Worm (Caenorhabditis elegans): ENCODE results near the gene eat-17.

DNA sequence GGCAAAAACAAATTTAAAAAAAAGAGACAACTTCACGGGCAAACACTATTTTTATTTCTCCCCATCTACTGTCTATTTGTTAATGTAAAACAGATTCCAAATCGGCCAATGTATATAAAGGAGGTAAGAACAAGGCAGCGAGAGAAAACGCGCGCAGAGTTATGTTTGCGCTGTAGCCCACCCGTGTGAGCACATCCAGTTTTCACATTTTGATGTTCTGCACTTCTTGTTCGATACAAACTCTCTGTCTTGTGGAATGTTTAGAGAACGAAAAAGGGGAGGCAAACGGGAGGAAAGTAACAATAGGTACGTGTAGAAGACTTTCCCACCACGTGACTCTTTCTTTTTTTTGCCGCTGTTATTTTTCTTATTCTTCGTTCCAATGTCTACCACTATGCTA, 64.1 kb downstream of the eat-17 start:
- TF ChIP-seq nfya-1 (tag; optimal IDR thresholded peaks at IDR 0.05; ENCODE audit: borderline replicate concordance, insufficient read depth): no peak
- TF ChIP-seq Y67H2A.10 (GFP tag; conservative IDR thresholded peaks at IDR 0.05): no peak
- TF ChIP-seq xnd-1 (tag; optimal IDR thresholded peaks at IDR 0.05): no peak
- TF ChIP-seq bed-1 (GFP tag; IDR thresholded peaks at IDR 0.05): no peak
- TF ChIP-seq sea-2 (GFP tag; IDR thresholded peaks at IDR 0.05): no peak
- TF ChIP-seq aptf-3 (GFP tag; IDR thresholded peaks at IDR 0.05): no peak
